Fruit fly (Drosophila melanogaster) whole organism, embryonic: ENCODE results near the gene CG9114.

Experiments used
- Atf-2 ChIP-seq: fragments of 200-800 bp; sonication (Bioruptor generic); optimal IDR thresholded peaks from 2 replicates; lab custom pipeline; 2016; ENCODE audit warnings: missing biosample characterization, missing genetic modification characterization
- CG11504 ChIP-seq: fragments of 200-800 bp; sonication (Bioruptor generic); optimal IDR thresholded peaks from 3 replicates; lab custom pipeline; 2019; ENCODE audit warnings: missing biosample characterization, mild to moderate bottlenecking, missing genetic modification characterization, moderate library complexity
- CG11723 ChIP-seq: fragments of 200-800 bp; sonication (Bioruptor generic); optimal IDR thresholded peaks from 2 replicates; lab custom pipeline; 2017; ENCODE audit warnings: missing biosample characterization, mild to moderate bottlenecking, missing genetic modification characterization
- CG12391 ChIP-seq: fragments of 200-800 bp; sonication (Bioruptor generic); optimal IDR thresholded peaks from 3 replicates; lab custom pipeline; 2018; ENCODE audit warnings: missing biosample characterization, mild to moderate bottlenecking, missing genetic modification characterization, moderate library complexity
- CG12744 ChIP-seq: fragments of 200-800 bp; sonication (Bioruptor generic); optimal IDR thresholded peaks from 2 replicates; lab custom pipeline; 2016; ENCODE audit warnings: missing biosample characterization, missing genetic modification characterization
- CG14860 ChIP-seq: fragments of 200-800 bp; sonication (Bioruptor generic); IDR thresholded peaks from 3 replicates; pipeline ENCODE4 v1.3.6; 2022; ENCODE audit warnings: missing biosample characterization, missing genetic modification characterization; ENCODE audit not compliant: partially characterized antibody
- CG17359 ChIP-seq: fragments of 200-800 bp; sonication (Bioruptor generic); optimal IDR thresholded peaks from 3 replicates; lab custom pipeline; 2018; ENCODE audit warnings: missing biosample characterization, mild to moderate bottlenecking, missing genetic modification characterization, moderate library complexity
- CG17912 ChIP-seq: fragments of 200-800 bp; sonication (Bioruptor generic); optimal IDR thresholded peaks from 2 replicates; lab custom pipeline; 2018; ENCODE audit warnings: missing biosample characterization, mild to moderate bottlenecking, missing genetic modification characterization
- CG18476 ChIP-seq: fragments of 200-800 bp; sonication (Bioruptor generic); optimal IDR thresholded peaks from 2 replicates; lab custom pipeline; 2016; ENCODE audit warnings: missing biosample characterization, mild to moderate bottlenecking, missing genetic modification characterization
- CG18619 ChIP-seq: fragments of 200-800 bp; sonication (Bioruptor generic); optimal IDR thresholded peaks from 3 replicates; lab custom pipeline; 2017; ENCODE audit warnings: missing biosample characterization, mild to moderate bottlenecking, missing genetic modification characterization
- CG3163 ChIP-seq: fragments of 200-800 bp; sonication (Bioruptor generic); optimal IDR thresholded peaks from 3 replicates; lab custom pipeline; 2016; ENCODE audit warnings: missing biosample characterization, missing genetic modification characterization
- CG3281 ChIP-seq: fragments of 200-800 bp; sonication (Bioruptor generic); optimal IDR thresholded peaks from 3 replicates; lab custom pipeline; 2017; ENCODE audit warnings: missing biosample characterization, mild to moderate bottlenecking, missing genetic modification characterization
- CG34224 ChIP-seq: fragments of 200-800 bp; sonication (Bioruptor generic); IDR thresholded peaks from 3 replicates; pipeline ENCODE4 v1.3.6; 2022; ENCODE audit warnings: missing biosample characterization, missing genetic modification characterization; ENCODE audit not compliant: partially characterized antibody
- CG34422 ChIP-seq: fragments of 200-800 bp; sonication (Bioruptor generic); IDR thresholded peaks from 3 replicates; pipeline ENCODE4 v1.3.6; 2022; ENCODE audit warnings: missing biosample characterization, missing genetic modification characterization
- CG3847 ChIP-seq: fragments of 200-800 bp; sonication (Bioruptor generic); IDR thresholded peaks from 2 replicates; pipeline ENCODE4 v1.3.6; 2022; ENCODE audit warnings: missing biosample characterization, missing genetic modification characterization
- CG4282 ChIP-seq: fragments of 200-800 bp; sonication (Bioruptor generic); optimal IDR thresholded peaks from 2 replicates; lab custom pipeline; 2016; ENCODE audit warnings: missing biosample characterization, missing genetic modification characterization
- CG7271 ChIP-seq: fragments of 200-800 bp; sonication (Bioruptor generic); optimal IDR thresholded peaks from 2 replicates; lab custom pipeline; 2018; ENCODE audit warnings: missing biosample characterization, mild to moderate bottlenecking, missing genetic modification characterization, moderate library complexity
- CG9437 ChIP-seq: fragments of 200-800 bp; sonication (Bioruptor generic); optimal IDR thresholded peaks from 2 replicates; lab custom pipeline; 2018; ENCODE audit warnings: missing biosample characterization, mild to moderate bottlenecking, missing genetic modification characterization
- Deaf1 ChIP-seq: fragments of 200-800 bp; optimal IDR thresholded peaks from 3 replicates; lab custom pipeline; 2019; ENCODE audit warnings: missing biosample characterization, mild to moderate bottlenecking, missing genetic modification characterization, moderate library complexity
- Doc3 ChIP-seq: fragments of 200-800 bp; sonication (Bioruptor generic); IDR thresholded peaks from 3 replicates; pipeline ENCODE4 v1.3.6; 2022; ENCODE audit warnings: missing biosample characterization, missing genetic modification characterization; ENCODE audit not compliant: partially characterized antibody
- Dp ChIP-seq: fragments of 200-800 bp; sonication (Bioruptor generic); optimal IDR thresholded peaks from 2 replicates; lab custom pipeline; 2018; ENCODE audit warnings: missing biosample characterization, mild to moderate bottlenecking, missing genetic modification characterization, moderate library complexity
- Fer1 ChIP-seq: fragments of 200-800 bp; sonication (Bioruptor generic); optimal IDR thresholded peaks from 2 replicates; lab custom pipeline; 2017; ENCODE audit warnings: missing biosample characterization, mild to moderate bottlenecking, missing genetic modification characterization
- Fer2 ChIP-seq: fragments of 200-800 bp; sonication (Bioruptor generic); optimal IDR thresholded peaks from 2 replicates; lab custom pipeline; 2018; ENCODE audit warnings: missing biosample characterization, mild to moderate bottlenecking, missing genetic modification characterization, moderate library complexity
- Hey ChIP-seq: fragments of 200-800 bp; sonication (Bioruptor generic); optimal IDR thresholded peaks from 3 replicates; lab custom pipeline; 2018; ENCODE audit warnings: missing biosample characterization, mild to moderate bottlenecking, missing genetic modification characterization
- Hmx ChIP-seq: fragments of 200-800 bp; sonication (Bioruptor generic); optimal IDR thresholded peaks from 2 replicates; lab custom pipeline; 2016; ENCODE audit warnings: missing biosample characterization, missing genetic modification characterization
- MBD-R2 ChIP-seq: fragments of 200-800 bp; sonication (Bioruptor generic); IDR thresholded peaks from 2 replicates; pipeline ENCODE4 v1.3.6; 2022; ENCODE audit warnings: missing biosample characterization, missing genetic modification characterization
- MESR4 ChIP-seq: fragments of 200-800 bp; sonication (Bioruptor generic); optimal IDR thresholded peaks from 2 replicates; lab custom pipeline; 2018; ENCODE audit warnings: missing biosample characterization, mild to moderate bottlenecking, missing genetic modification characterization, moderate library complexity
- MTF-1 ChIP-seq: fragments of 200-800 bp; sonication (Bioruptor generic); optimal IDR thresholded peaks from 2 replicates; lab custom pipeline; 2018; ENCODE audit warnings: missing biosample characterization, mild to moderate bottlenecking, missing genetic modification characterization, borderline replicate concordance
- Mad ChIP-seq: fragments of 200-800 bp; sonication (Bioruptor generic); optimal IDR thresholded peaks from 2 replicates; lab custom pipeline; 2016; ENCODE audit warnings: missing biosample characterization, missing genetic modification characterization
- NC2α ChIP-seq: fragments of 200-800 bp; sonication (Bioruptor generic); optimal IDR thresholded peaks from 2 replicates; lab custom pipeline; 2016; ENCODE audit warnings: missing biosample characterization, missing genetic modification characterization
- NFAT ChIP-seq: fragments of 200-800 bp; sonication (Bioruptor generic); IDR thresholded peaks from 2 replicates; pipeline ENCODE4 v1.3.6; 2022; ENCODE audit warnings: missing biosample characterization, missing genetic modification characterization
- Nf-YC ChIP-seq: fragments of 200-800 bp; optimal IDR thresholded peaks from 3 replicates; lab custom pipeline; 2019; ENCODE audit warnings: missing biosample characterization, mild to moderate bottlenecking, missing genetic modification characterization, moderate library complexity
- Poxn ChIP-seq: fragments of 200-800 bp; sonication (Bioruptor generic); IDR thresholded peaks from 2 replicates; pipeline ENCODE4 v1.3.6; 2022; ENCODE audit warnings: missing biosample characterization, missing genetic modification characterization
- Stat92E ChIP-seq, 3 experiments: fragments of >200 bp in 2 of 3; fragments of 200-800 bp in 1 of 3; sonication (Bioruptor generic) in 1 of 3; optimal IDR thresholded peaks; 2 replicates each; lab custom pipeline; 2017 to 2019; ENCODE audit warnings: missing biosample characterization in 3 of 3, missing genetic modification characterization in 3 of 3, mild to moderate bottlenecking in 1 of 3, moderate library complexity in 1 of 3
- TFAM ChIP-seq: fragments of 200-800 bp; sonication (Bioruptor generic); optimal IDR thresholded peaks from 2 replicates; lab custom pipeline; 2017; ENCODE audit warnings: missing biosample characterization, missing genetic modification characterization, inconsistent platforms
- croc ChIP-seq: fragments of 200-800 bp; sonication (Bioruptor generic); conservative IDR thresholded peaks from 3 replicates; pipeline ENCODE4 v1.3.6; 2022; ENCODE audit warnings: missing biosample characterization, missing genetic modification characterization
- fd96Cb ChIP-seq: fragments of 200-800 bp; sonication (Bioruptor generic); optimal IDR thresholded peaks from 2 replicates; lab custom pipeline; 2018; ENCODE audit warnings: missing biosample characterization, mild to moderate bottlenecking, missing genetic modification characterization, moderate library complexity
- gfzf ChIP-seq: fragments of 200-800 bp; sonication (Bioruptor generic); optimal IDR thresholded peaks from 2 replicates; lab custom pipeline; 2016; ENCODE audit warnings: missing biosample characterization, mild to moderate bottlenecking, missing genetic modification characterization, moderate library complexity
- gsb-n ChIP-seq: fragments of 200-800 bp; sonication (Bioruptor generic); optimal IDR thresholded peaks from 3 replicates; lab custom pipeline; 2018; ENCODE audit warnings: missing biosample characterization, mild to moderate bottlenecking, missing genetic modification characterization
- jigr1 ChIP-seq: fragments of 200-800 bp; sonication (Bioruptor generic); IDR thresholded peaks from 3 replicates; pipeline ENCODE4 v1.3.6; 2022; ENCODE audit warnings: missing biosample characterization, missing genetic modification characterization
- lab ChIP-seq: fragments of 200-800 bp; sonication (Bioruptor generic); optimal IDR thresholded peaks from 3 replicates; lab custom pipeline; 2017; ENCODE audit warnings: missing biosample characterization, missing genetic modification characterization, mild to moderate bottlenecking, moderate library complexity, missing genetic modification reagents
- lmd ChIP-seq: fragments of 200-800 bp; sonication (Bioruptor generic); IDR thresholded peaks from 2 replicates; pipeline ENCODE4 v1.3.6; 2022; ENCODE audit warnings: missing biosample characterization, missing genetic modification characterization
- lola ChIP-seq, 3 experiments: fragments of >200 bp in 2 of 3; fragments of 200-800 bp in 1 of 3; sonication (Bioruptor generic) in 1 of 3; optimal IDR thresholded peaks; 2 replicates each; lab custom pipeline; 2017 to 2019; ENCODE audit warnings: missing biosample characterization in 3 of 3, missing genetic modification characterization in 3 of 3, mild to moderate bottlenecking in 1 of 3, moderate library complexity in 1 of 3
- maf-S ChIP-seq: fragments of 200-800 bp; sonication (Bioruptor generic); optimal IDR thresholded peaks from 2 replicates; lab custom pipeline; 2016; ENCODE audit warnings: missing biosample characterization, missing genetic modification characterization
- sens-2 ChIP-seq: fragments of 200-800 bp; sonication (Bioruptor generic); IDR thresholded peaks from 2 replicates; pipeline ENCODE4 v1.3.6; 2022; ENCODE audit warnings: missing biosample characterization, missing genetic modification characterization
- shn ChIP-seq: fragments of 200-800 bp; sonication (Bioruptor generic); optimal IDR thresholded peaks from 3 replicates; lab custom pipeline; 2016; ENCODE audit warnings: missing biosample characterization, missing genetic modification characterization
- ssp ChIP-seq: fragments of 200-800 bp; sonication (Bioruptor generic); IDR thresholded peaks from 2 replicates; pipeline ENCODE4 v1.3.6; 2022; ENCODE audit warnings: missing biosample characterization, missing genetic modification characterization
- tgo ChIP-seq: fragments of 200-800 bp; sonication (Bioruptor generic); IDR thresholded peaks from 3 replicates; pipeline ENCODE4 v1.3.6; 2022; ENCODE audit warnings: missing biosample characterization, missing genetic modification characterization
- toy ChIP-seq: fragments of 200-800 bp; sonication (Bioruptor generic); IDR thresholded peaks from 2 replicates; pipeline ENCODE4 v1.3.6; 2022; ENCODE audit warnings: missing biosample characterization, missing genetic modification characterization
- vvl ChIP-seq: fragments of 200-800 bp; sonication (Bioruptor generic); IDR thresholded peaks from 2 replicates; pipeline ENCODE4 v1.3.6; 2022; ENCODE audit warnings: missing biosample characterization, missing genetic modification characterization
- yki ChIP-seq: fragments of >200 bp; optimal IDR thresholded peaks from 3 replicates; lab custom pipeline; 2018
- z ChIP-seq: fragments of 200-800 bp; sonication (Bioruptor generic); IDR thresholded peaks from 3 replicates; pipeline ENCODE4 v1.3.6; 2022; ENCODE audit warnings: missing biosample characterization, missing genetic modification characterization

The CG9114 gene

dm6 chrX:15292794-15293193, 40.2 kb downstream of the CG9114 start, which contains the start of gene CG5877 (continued):
- TF ChIP-seq Hmx: no peak
- TF ChIP-seq MTF-1 (GFP tag; lab: Kevin White, UChicago): no peak
- no peak for TF ChIP-seq ssp (GFP tag; lab: Robert Waterston, UW)
- TF ChIP-seq maf-S: no peak
- no peak for TF ChIP-seq CG17912 (GFP tag; lab: Kevin White, UChicago)
- no peak for TF ChIP-seq Stat92E (GFP tag; optimal IDR thresholded peaks at IDR 0.05; lab: Kevin White, UChicago)
- TF ChIP-seq Mad: no peak
- TF ChIP-seq toy (GFP tag; lab: Robert Waterston, UW): no peak
- TF ChIP-seq gfzf: peak; percentile 37
- no peak for TF ChIP-seq z
- no peak for TF ChIP-seq lab (GFP tag; lab: Kevin White, UChicago)
- TF ChIP-seq CG4282 (GFP tag; lab: Kevin White, UChicago): no peak
- no peak for TF ChIP-seq CG18476
- TF ChIP-seq NC2α (GFP tag; lab: Kevin White, UChicago): no peak
- TF ChIP-seq CG11504 (tag; lab: Kevin White, UChicago): peak; percentile 25
- TF ChIP-seq MBD-R2 (GFP tag; lab: Robert Waterston, UW): peak; percentile 60
- TF ChIP-seq CG12391 (tag; lab: Kevin White, UChicago): peak; percentile 13
- TF ChIP-seq Deaf1 (tag; lab: Kevin White, UChicago): peak; percentile 31
- no peak for TF ChIP-seq lmd (GFP tag; lab: Robert Waterston, UW)
- no peak for TF ChIP-seq yki
- no peak for TF ChIP-seq CG3281 (GFP tag; lab: Kevin White, UChicago)
- no peak for TF ChIP-seq Doc3
- TF ChIP-seq vvl (GFP tag; lab: Robert Waterston, UW): no peak
- TF ChIP-seq tgo (GFP tag; lab: Robert Waterston, UW): no peak
- TF ChIP-seq CG3163 (GFP tag; lab: Kevin White, UChicago): no peak
- TF ChIP-seq fd96Cb (tag; lab: Kevin White, UChicago): no peak
- TF ChIP-seq croc (GFP tag; lab: Robert Waterston, UW): no peak
- no peak for TF ChIP-seq Fer2
- TF ChIP-seq NFAT (GFP tag; lab: Robert Waterston, UW): no peak
- TF ChIP-seq Nf-YC (tag; lab: Kevin White, UChicago): no peak
- TF ChIP-seq jigr1 (GFP tag; lab: Robert Waterston, UW): no peak; the same call in 2 of the 3 replicates
- no peak for TF ChIP-seq CG34422 (GFP tag; lab: Robert Waterston, UW)
- TF ChIP-seq CG18619 (GFP tag; lab: Kevin White, UChicago): no peak
- TF ChIP-seq TFAM: no peak
- no peak for TF ChIP-seq Hey (tag; lab: Kevin White, UChicago)
- TF ChIP-seq Atf-2: no peak
- peak; percentile 43 for TF ChIP-seq MESR4 (GFP tag; lab: Kevin White, UChicago)
- TF ChIP-seq Dp: no peak
- TF ChIP-seq CG11723 (GFP tag; lab: Kevin White, UChicago): no peak
- TF ChIP-seq CG14860 (GFP tag; lab: Robert Waterston, UW): no peak
- TF ChIP-seq lola (GFP tag; optimal IDR thresholded peaks at IDR 0.05; lab: Kevin White, UChicago): no peak
- no peak for TF ChIP-seq CG34224 (GFP tag; lab: Robert Waterston, UW)
- no peak for TF ChIP-seq CG17359 (tag; lab: Kevin White, UChicago)
- no peak for TF ChIP-seq Poxn (GFP tag; lab: Robert Waterston, UW)
- TF ChIP-seq CG7271 (tag; lab: Kevin White, UChicago): no peak
- TF ChIP-seq shn (GFP tag; lab: Kevin White, UChicago): no peak
- TF ChIP-seq CG3847: no peak
- no peak for TF ChIP-seq CG12744 (GFP tag; lab: Kevin White, UChicago)
- no peak for TF ChIP-seq sens-2
- TF ChIP-seq gsb-n (tag; lab: Kevin White, UChicago): no peak
- TF ChIP-seq CG9437: peak; percentile 96
- no peak for TF ChIP-seq Fer1
